Worm (Caenorhabditis elegans): ENCODE data around the gene ZK1248.19.

DNA sequence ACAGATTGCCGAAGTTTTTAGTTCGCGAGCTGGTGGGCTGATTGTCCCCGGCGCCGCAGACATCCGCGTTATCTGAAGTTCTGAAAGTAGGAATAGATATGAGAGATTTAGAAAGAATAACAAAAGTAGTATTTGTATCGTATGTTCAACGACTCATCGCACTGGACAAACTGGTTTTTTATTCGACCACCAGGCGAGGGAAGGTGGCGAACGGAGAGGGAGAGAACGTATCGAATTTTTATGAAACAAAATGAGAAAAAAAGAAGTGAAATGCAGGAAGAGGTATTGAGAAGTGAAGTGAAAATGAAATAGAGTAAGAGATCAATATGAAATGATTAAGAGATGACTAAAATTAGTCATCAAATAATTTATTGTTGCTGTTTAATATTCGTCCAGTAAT, 11.8 kb downstream of the ZK1248.19 start, which contains the start of gene tbc-2:
- TF ChIP-seq hlh-6 (tag; optimal IDR thresholded peaks at IDR 0.05) (no peak), gmeb-2 (tag; optimal IDR thresholded peaks at IDR 0.05) (no peak), unc-86 (tag; optimal IDR thresholded peaks at IDR 0.05) (no peak), nfya-1 (tag; optimal IDR thresholded peaks at IDR 0.05) (no peak), nhr-11 (tag; optimal IDR thresholded peaks at IDR 0.05) (no peak), hlh-30 (tag; optimal IDR thresholded peaks at IDR 0.05; ENCODE audit: insufficient read depth) (no peak), ceh-19 (GFP tag; optimal IDR thresholded peaks at IDR 0.05) (no peak), fkh-10 (GFP tag; optimal IDR thresholded peaks at IDR 0.05) (no peak), ama-1 (optimal IDR thresholded peaks at IDR 0.05) (no peak), F13H6.1 (tag; optimal IDR thresholded peaks at IDR 0.05) (no peak), pqm-1 (tag; optimal IDR thresholded peaks at IDR 0.05) (no peak), tbx-2 (tag; optimal IDR thresholded peaks at IDR 0.05) (no peak), unc-3 (GFP tag; conservative IDR thresholded peaks at IDR 0.05) (no peak), unc-3 (tag; optimal IDR thresholded peaks at IDR 0.05) (no peak)

Measured in whole organism, late embryonic.